Worm (Caenorhabditis elegans) whole organism, mixed stage, embryonic: ENCODE measurements around the gene T12A2.3.

Experiments used
- ceh-83 ChIP-seq: fragments of 200-800 bp; sonication (Bioruptor generic); optimal IDR thresholded peaks from 2 replicates; lab custom pipeline; 2018; ENCODE audit warnings: mild to moderate bottlenecking, missing genetic modification characterization, missing compliant biosample characterization
- elt-3 ChIP-seq: fragments of 150-350 bp; optimal IDR thresholded peaks from 2 replicates; lab custom pipeline; 2014; ENCODE audit warnings: missing biosample characterization, missing genetic modification characterization
- flh-1 ChIP-seq: fragments of 200-800 bp; sonication (Bioruptor generic); optimal IDR thresholded peaks from 2 replicates; lab custom pipeline; 2018; ENCODE audit warnings: mild to moderate bottlenecking, missing genetic modification characterization, moderate library complexity, missing compliant biosample characterization
- ham-2 ChIP-seq: fragments of 200-800 bp; sonication (Bioruptor generic); optimal IDR thresholded peaks from 2 replicates; lab custom pipeline; 2018; ENCODE audit warnings: mild to moderate bottlenecking, missing genetic modification characterization, missing compliant biosample characterization
- hlh-1 ChIP-seq: fragments of 150-350 bp; optimal IDR thresholded peaks from 2 replicates; lab custom pipeline; 2014; ENCODE audit warnings: missing biosample characterization, missing genetic modification reagents, missing genetic modification characterization
- lin-13 ChIP-seq: fragments of 150-350 bp; optimal IDR thresholded peaks from 2 replicates; lab custom pipeline; 2014; ENCODE audit warnings: missing biosample characterization, missing genetic modification characterization
- nhr-12 ChIP-seq: fragments of 150-350 bp; optimal IDR thresholded peaks from 2 replicates; lab custom pipeline; 2014; ENCODE audit warnings: missing biosample characterization, missing genetic modification characterization
- nhr-237 ChIP-seq: fragments of 150-350 bp; optimal IDR thresholded peaks from 2 replicates; lab custom pipeline; 2014; ENCODE audit warnings: missing biosample characterization, missing genetic modification characterization
- pha-4 ChIP-seq: fragments of 150-350 bp; optimal IDR thresholded peaks from 2 replicates; lab custom pipeline; 2018; ENCODE audit warnings: missing biosample characterization, missing genetic modification reagents, missing genetic modification characterization
- snpc-4 ChIP-seq: fragments of 150-350 bp; optimal IDR thresholded peaks from 2 replicates; lab custom pipeline; 2014; ENCODE audit warnings: missing biosample characterization, missing genetic modification characterization
- sptf-1 ChIP-seq: sonication (generic microtip); optimal IDR thresholded peaks from 2 replicates; lab custom pipeline; 2017; ENCODE audit warnings: mild to moderate bottlenecking, missing genetic modification characterization, moderate library complexity, missing compliant biosample characterization
- unc-39 ChIP-seq: fragments of 150-350 bp; optimal IDR thresholded peaks from 2 replicates; lab custom pipeline; 2014; ENCODE audit warnings: missing biosample characterization, missing genetic modification characterization
- unc-62 ChIP-seq: fragments of 150-350 bp; optimal IDR thresholded peaks from 2 replicates; lab custom pipeline; 2014; ENCODE audit warnings: missing biosample characterization, missing genetic modification reagents, missing genetic modification characterization

ce11 chrIII:6261985-6262384, 21.4 kb downstream of the T12A2.3 start, which contains the start of gene srg-4:
- no peak for TF ChIP-seq nhr-12
- no peak for TF ChIP-seq flh-1 (GFP tag; lab: Kevin White, UChicago)
- TF ChIP-seq lin-13, result no peak
- no peak for TF ChIP-seq hlh-1 (tag; lab: Kevin White, UChicago)
- TF ChIP-seq nhr-237 (tag; lab: Kevin White, UChicago), result no peak
- TF ChIP-seq unc-39 (tag; lab: Kevin White, UChicago), result no peak
- TF ChIP-seq snpc-4, result no peak
- TF ChIP-seq ham-2 (GFP tag; lab: Kevin White, UChicago), result no peak
- TF ChIP-seq pha-4 (tag; lab: Kevin White, UChicago), result no peak
- no peak for TF ChIP-seq ceh-83 (GFP tag; lab: Kevin White, UChicago)
- no peak for TF ChIP-seq sptf-1
- TF ChIP-seq unc-62 (GFP tag; lab: Kevin White, UChicago), result no peak
- TF ChIP-seq elt-3 (tag; lab: Kevin White, UChicago), result no peak
